Worm (Caenorhabditis elegans): Measurements from ENCODE around the gene dyf-2.

DNA sequence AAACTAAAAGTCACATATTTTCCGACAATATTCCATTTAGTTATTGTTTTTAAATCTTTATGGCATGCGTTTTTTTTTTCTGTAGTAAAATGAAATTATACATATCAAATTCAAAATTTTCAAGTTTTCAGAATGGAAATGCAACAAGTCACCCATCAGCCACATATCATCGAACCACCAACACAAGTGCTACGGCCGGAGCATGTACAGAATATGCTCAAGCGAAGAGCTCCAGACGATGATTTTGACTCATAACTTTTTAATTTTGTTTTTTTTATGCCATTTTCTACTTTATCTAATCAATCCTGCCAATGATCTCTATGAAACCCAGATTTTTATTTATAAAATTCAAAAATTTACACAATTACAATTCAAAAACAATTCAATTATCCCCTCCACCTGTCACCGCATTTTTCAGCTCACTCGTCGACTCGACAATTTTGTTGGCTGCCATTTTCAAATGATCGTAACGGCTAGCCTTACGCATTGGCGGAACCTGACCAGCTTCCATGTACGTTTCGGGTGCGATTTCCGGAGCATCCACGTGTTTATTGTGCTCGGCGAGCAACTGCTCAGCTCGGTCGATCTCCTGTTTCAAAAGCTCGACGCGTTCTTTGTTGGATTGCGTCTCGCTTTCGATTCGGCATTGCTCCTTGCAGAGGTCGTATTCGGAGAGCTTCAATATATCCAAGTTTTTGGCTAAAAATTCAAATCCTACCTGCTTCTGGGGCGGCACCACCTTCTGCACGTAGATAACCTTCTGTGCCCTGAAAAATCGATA is 60.4 kb downstream of the dyf-2 start:
- no peak for TF ChIP-seq cog-1 (tag; optimal IDR thresholded peaks at IDR 0.05)
- TF ChIP-seq flt-1 (GFP tag; IDR thresholded peaks at IDR 0.05) = 0 out of 2 replicates have a peak, but pooled peaks have one; percentile 60
- no peak for TF ChIP-seq ztf-29 (GFP tag; IDR thresholded peaks at IDR 0.05)
- no peak for TF ChIP-seq tab-1 (GFP tag; IDR thresholded peaks at IDR 0.05)
- TF ChIP-seq med-1 (GFP tag; optimal IDR thresholded peaks at IDR 0.05; ENCODE audit: insufficient read depth) = no peak
- TF ChIP-seq T22C8.4 (GFP tag; IDR thresholded peaks at IDR 0.05) = peak; percentile 16; the same call in 1 of the 2 replicates
- no peak for TF ChIP-seq klf-2 (GFP tag; conservative IDR thresholded peaks at IDR 0.05)
- TF ChIP-seq ref-1 (GFP tag; conservative IDR thresholded peaks at IDR 0.05) = no peak
